Worm (Caenorhabditis elegans) whole organism, L3 larva: ENCODE data around the gene gly-11.

ENCODE experiments used
- R02D3.7 ChIP-seq: fragments of 150-350 bp; optimal IDR thresholded peaks from 2 replicates; lab custom pipeline; 2014; ENCODE audit warnings: missing biosample characterization, missing genetic modification characterization
- ZK546.5 ChIP-seq: sonication (generic microtip); optimal IDR thresholded peaks from 2 replicates; lab custom pipeline; 2017; ENCODE audit warnings: missing biosample characterization, missing genetic modification characterization
- aly-2 ChIP-seq: fragments of 150-350 bp; optimal IDR thresholded peaks from 2 replicates; lab custom pipeline; 2014; ENCODE audit warnings: missing biosample characterization, missing genetic modification characterization
- ama-1 ChIP-seq: fragments of 150-350 bp; optimal IDR thresholded peaks from 2 replicates; lab custom pipeline; 2018
- ceh-28 ChIP-seq: fragments of 150-350 bp; optimal IDR thresholded peaks from 2 replicates; lab custom pipeline; 2014; ENCODE audit warnings: missing biosample characterization, missing genetic modification reagents, missing genetic modification characterization
- ceh-9 ChIP-seq: sonication (generic microtip); optimal IDR thresholded peaks from 2 replicates; lab custom pipeline; 2018; ENCODE audit warnings: missing biosample characterization, missing genetic modification characterization
- daf-12 ChIP-seq: fragments of 150-350 bp; optimal IDR thresholded peaks from 2 replicates; lab custom pipeline; 2014; ENCODE audit warnings: missing biosample characterization, missing genetic modification reagents, missing genetic modification characterization
- egl-5 ChIP-seq: fragments of 150-350 bp; optimal IDR thresholded peaks from 2 replicates; lab custom pipeline; 2017; ENCODE audit warnings: missing biosample characterization, missing genetic modification reagents, missing genetic modification characterization, inconsistent platforms
- elt-2 ChIP-seq: sonication (generic microtip); optimal IDR thresholded peaks from 2 replicates; lab custom pipeline; 2016; ENCODE audit warnings: missing genetic modification reagents, mild to moderate bottlenecking, missing genetic modification characterization, missing compliant biosample characterization
- elt-3 ChIP-seq, 3 experiments: fragments of 150-350 bp in 1 of 3; sonication (generic microtip) in 2 of 3; optimal IDR thresholded peaks; 2 replicates in 2 of 3; 4 replicates in 1 of 3; lab custom pipeline; 2014 to 2017; ENCODE audit warnings: missing biosample characterization in 3 of 3, missing genetic modification characterization in 3 of 3
- fkh-10 ChIP-seq: sonication (generic microtip); optimal IDR thresholded peaks from 2 replicates; lab custom pipeline; 2017; ENCODE audit warnings: missing biosample characterization, missing genetic modification reagents, missing genetic modification characterization
- fos-1 ChIP-seq: fragments of 150-350 bp; optimal IDR thresholded peaks from 2 replicates; lab custom pipeline; 2014; ENCODE audit warnings: missing biosample characterization, missing genetic modification characterization
- hmg-11 ChIP-seq: sonication (generic microtip); optimal IDR thresholded peaks from 2 replicates; lab custom pipeline; 2016; ENCODE audit warnings: missing genetic modification characterization, missing compliant biosample characterization
- lin-15B ChIP-seq: fragments of 150-350 bp; optimal IDR thresholded peaks from 2 replicates; lab custom pipeline; 2014; ENCODE audit warnings: missing biosample characterization, missing genetic modification characterization
- lin-39 ChIP-seq: fragments of 150-350 bp; optimal IDR thresholded peaks from 2 replicates; lab custom pipeline; 2018; ENCODE audit warnings: missing biosample characterization, missing genetic modification reagents, missing genetic modification characterization
- mml-1 ChIP-seq: fragments of 150-350 bp; sonication (generic microtip); optimal IDR thresholded peaks from 3 replicates; lab custom pipeline; 2014; ENCODE audit warnings: missing biosample characterization, missing genetic modification characterization
- nfya-1 ChIP-seq: sonication (generic microtip); optimal IDR thresholded peaks from 2 replicates; lab custom pipeline; 2017; ENCODE audit warnings: missing genetic modification characterization, mild to moderate bottlenecking, missing compliant biosample characterization, antibody characterized with exemption, moderate library complexity; ENCODE audit not compliant: insufficient read depth
- nhr-12 ChIP-seq: fragments of 150-350 bp; optimal IDR thresholded peaks from 2 replicates; lab custom pipeline; 2014; ENCODE audit warnings: missing biosample characterization, missing genetic modification characterization
- nhr-23 ChIP-seq: fragments of 150-350 bp; optimal IDR thresholded peaks from 2 replicates; lab custom pipeline; 2014; ENCODE audit warnings: missing biosample characterization, missing genetic modification reagents, missing genetic modification characterization
- nhr-25 ChIP-seq: sonication (generic microtip); optimal IDR thresholded peaks from 2 replicates; lab custom pipeline; 2017; ENCODE audit warnings: missing biosample characterization, missing genetic modification characterization
- nhr-28 ChIP-seq: fragments of 150-350 bp; optimal IDR thresholded peaks from 2 replicates; lab custom pipeline; 2014; ENCODE audit warnings: missing biosample characterization, missing genetic modification characterization
- nhr-67 ChIP-seq: fragments of 150-350 bp; optimal IDR thresholded peaks from 2 replicates; lab custom pipeline; 2014; ENCODE audit warnings: missing biosample characterization, missing genetic modification characterization
- nhr-76 ChIP-seq: fragments of 150-350 bp; sonication (generic microtip); optimal IDR thresholded peaks from 5 replicates; lab custom pipeline; 2014; ENCODE audit warnings: missing biosample characterization, missing genetic modification characterization
- nhr-77 ChIP-seq: fragments of 150-350 bp; optimal IDR thresholded peaks from 2 replicates; lab custom pipeline; 2014; ENCODE audit warnings: missing biosample characterization, missing genetic modification characterization
- pha-4 ChIP-seq: fragments of 150-350 bp; optimal IDR thresholded peaks from 2 replicates; lab custom pipeline; 2014; ENCODE audit warnings: missing biosample characterization, missing genetic modification reagents, missing genetic modification characterization
- pqm-1 ChIP-seq: fragments of 150-350 bp; optimal IDR thresholded peaks from 2 replicates; lab custom pipeline; 2017; ENCODE audit warnings: missing biosample characterization, missing genetic modification characterization, inconsistent platforms
- skn-1 ChIP-seq: fragments of 150-350 bp; optimal IDR thresholded peaks from 2 replicates; lab custom pipeline; 2014; ENCODE audit warnings: missing biosample characterization, missing genetic modification characterization
- snpc-4 ChIP-seq: fragments of 150-350 bp; optimal IDR thresholded peaks from 2 replicates; lab custom pipeline; 2014; ENCODE audit warnings: missing biosample characterization, missing genetic modification characterization
- unc-62 ChIP-seq: fragments of 150-350 bp; sonication (generic microtip); optimal IDR thresholded peaks from 4 replicates; lab custom pipeline; 2014; ENCODE audit warnings: missing biosample characterization, missing genetic modification reagents, missing genetic modification characterization
- zag-1 ChIP-seq: fragments of 150-350 bp; optimal IDR thresholded peaks from 2 replicates; lab custom pipeline; 2014; ENCODE audit warnings: missing biosample characterization, missing genetic modification characterization
- ztf-11 ChIP-seq: fragments of 150-350 bp; optimal IDR thresholded peaks from 2 replicates; lab custom pipeline; 2014; ENCODE audit warnings: missing biosample characterization, missing genetic modification characterization
- ztf-4 ChIP-seq: fragments of 150-350 bp; optimal IDR thresholded peaks from 2 replicates; lab custom pipeline; 2014; ENCODE audit warnings: missing biosample characterization, missing genetic modification characterization

The gly-11 gene

DNA sequence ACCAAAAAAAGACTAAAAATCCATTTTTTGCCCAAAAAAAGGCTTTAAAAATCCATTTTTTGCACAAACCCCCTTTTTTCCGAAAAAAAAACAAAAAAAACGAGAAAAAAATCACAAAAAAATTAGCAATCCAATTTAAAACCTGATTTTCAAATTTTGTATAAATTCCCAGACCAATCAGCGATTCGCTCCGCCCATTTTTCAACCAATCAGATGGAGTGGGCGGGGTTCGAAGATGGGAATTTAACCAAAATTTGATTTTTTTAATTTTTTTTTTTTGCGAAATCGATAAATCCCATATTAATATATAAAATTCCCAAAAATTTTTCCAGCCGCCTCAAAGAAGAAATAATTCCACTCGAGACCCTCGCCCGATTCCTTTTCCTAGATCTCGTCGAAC is 44.4 kb upstream of the gly-11 start:
- no peak for TF ChIP-seq elt-3 (tag; optimal IDR thresholded peaks at IDR 0.05; lab: Kevin White, UChicago)
- TF ChIP-seq nhr-67 (tag; lab: Kevin White, UChicago), result no peak
- TF ChIP-seq mml-1 (tag; lab: Kevin White, UChicago), result no peak
- TF ChIP-seq ceh-28 (tag; lab: Kevin White, UChicago), result no peak
- no peak for TF ChIP-seq daf-12
- TF ChIP-seq nfya-1 (tag; lab: Kevin White, UChicago), result peak; percentile 63
- no peak for TF ChIP-seq nhr-28 (tag; lab: Kevin White, UChicago)
- TF ChIP-seq lin-39 (tag; lab: Kevin White, UChicago), result no peak
- no peak for TF ChIP-seq aly-2

DNA sequence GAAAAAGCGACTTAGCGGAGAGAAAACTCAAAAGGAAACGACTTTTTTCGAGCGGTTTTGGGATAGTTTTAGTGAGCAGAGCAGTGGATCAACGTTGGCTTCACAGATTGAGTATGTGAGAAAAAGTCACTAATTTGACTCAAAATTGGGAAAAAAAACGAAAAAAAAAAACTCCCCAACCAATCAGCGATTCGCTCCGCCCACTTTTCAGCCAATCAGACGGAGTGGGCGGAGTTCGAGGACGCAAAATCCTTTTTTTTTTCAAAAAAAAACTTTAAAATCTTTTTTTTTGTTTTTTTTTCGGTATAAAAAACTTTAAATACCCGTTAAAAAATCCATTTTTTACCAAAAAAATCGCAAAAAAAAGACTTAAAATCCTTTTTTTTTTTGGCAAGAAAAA is 43.8 kb upstream of the gly-11 start:
- no peak for TF ChIP-seq mml-1 (tag; lab: Kevin White, UChicago)
- TF ChIP-seq egl-5 (tag; lab: Kevin White, UChicago), result no peak
- TF ChIP-seq hmg-11, result no peak
- TF ChIP-seq nfya-1 (tag; lab: Kevin White, UChicago), result peak; percentile 61

DNA sequence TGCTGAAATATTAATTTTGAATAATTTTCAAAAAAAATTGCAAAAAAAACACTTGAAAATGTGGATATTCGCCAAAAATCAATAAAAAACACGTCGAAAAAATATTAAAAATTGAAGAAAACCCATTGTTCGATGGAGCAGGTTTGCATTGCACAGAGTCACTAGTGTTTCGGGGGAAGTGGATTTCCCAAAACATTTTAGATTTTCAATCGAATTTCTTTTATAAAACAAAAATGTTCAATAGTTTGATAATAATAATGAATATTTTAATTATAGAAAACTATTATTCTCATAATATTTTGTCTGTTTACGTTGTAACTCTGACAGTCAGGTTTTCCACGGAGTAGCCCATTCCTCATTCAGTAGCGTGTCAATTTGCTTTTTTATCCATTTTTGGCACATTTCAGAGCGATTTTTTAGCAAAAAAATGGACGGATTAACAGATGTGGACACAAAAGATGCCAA is 41.6 kb upstream of the gly-11 start, which contains the start of the genes gex-4 and gphr-1:
Gene gex-4 (minus strand): TSS at position 2 of the 465 bp plus-strand sequence.
Gene gphr-1 (plus strand): TSS at position 415 of the 465 bp plus-strand sequence.
- no peak for TF ChIP-seq fos-1 (tag; lab: Kevin White, UChicago)
- peak; percentile 20 for TF ChIP-seq nhr-23 (tag; lab: Kevin White, UChicago)
- TF ChIP-seq mml-1 (tag; lab: Kevin White, UChicago), result no peak
- no peak for TF ChIP-seq ceh-28 (tag; lab: Kevin White, UChicago)
- no peak for TF ChIP-seq skn-1 (tag; lab: Kevin White, UChicago)
- peak; percentile 25 for TF ChIP-seq egl-5 (tag; lab: Kevin White, UChicago)
- no peak for TF ChIP-seq ztf-4 (tag; lab: Kevin White, UChicago)
- TF ChIP-seq snpc-4, result no peak
- TF ChIP-seq R02D3.7, result no peak
- TF ChIP-seq pha-4 (tag; lab: Kevin White, UChicago), result peak; percentile 77
- no peak for TF ChIP-seq nhr-25 (tag; lab: Kevin White, UChicago)
- TF ChIP-seq nfya-1 (tag; lab: Kevin White, UChicago), result peak; percentile 63
- TF ChIP-seq zag-1 (tag; lab: Kevin White, UChicago), result no peak
- no peak for TF ChIP-seq nhr-77 (tag; lab: Kevin White, UChicago)
- no peak for TF ChIP-seq pqm-1
- TF ChIP-seq nhr-76 (tag; lab: Kevin White, UChicago), result no peak
- no peak for TF ChIP-seq elt-2
- no peak for TF ChIP-seq elt-3 (tag; optimal IDR thresholded peaks at IDR 0.05; lab: Kevin White, UChicago)
- peak; percentile 85 for TF ChIP-seq lin-15B (tag; lab: Kevin White, UChicago)
- no peak for TF ChIP-seq ZK546.5 (tag; lab: Kevin White, UChicago)
- no peak for TF ChIP-seq nhr-12 (tag; lab: Kevin White, UChicago)
- no peak for TF ChIP-seq ama-1 (lab: Kevin White, UChicago)

DNA sequence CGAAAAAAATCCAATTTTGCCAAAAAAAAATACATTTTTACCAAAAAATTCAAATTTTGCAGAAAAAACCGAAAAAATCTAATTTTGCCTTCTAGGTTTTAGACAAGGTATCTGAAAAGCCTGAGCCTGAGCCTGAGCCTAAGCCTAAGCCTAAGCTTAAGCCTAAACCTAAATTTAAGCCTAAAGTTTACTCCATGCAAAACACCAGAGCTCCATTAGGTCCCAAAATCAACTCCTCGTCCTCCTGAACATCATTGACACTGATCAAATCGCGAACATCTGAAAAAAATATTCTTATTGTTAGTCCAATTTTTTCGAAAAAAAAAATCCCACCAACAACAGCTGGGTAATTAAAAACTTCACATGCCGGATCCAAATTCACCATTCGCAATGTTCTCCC is 41.0 kb upstream of the gly-11 start:
- no peak for TF ChIP-seq nhr-76 (tag; lab: Kevin White, UChicago)
- no peak for TF ChIP-seq ceh-9
- TF ChIP-seq, all 47 proteins: peak for 0

DNA sequence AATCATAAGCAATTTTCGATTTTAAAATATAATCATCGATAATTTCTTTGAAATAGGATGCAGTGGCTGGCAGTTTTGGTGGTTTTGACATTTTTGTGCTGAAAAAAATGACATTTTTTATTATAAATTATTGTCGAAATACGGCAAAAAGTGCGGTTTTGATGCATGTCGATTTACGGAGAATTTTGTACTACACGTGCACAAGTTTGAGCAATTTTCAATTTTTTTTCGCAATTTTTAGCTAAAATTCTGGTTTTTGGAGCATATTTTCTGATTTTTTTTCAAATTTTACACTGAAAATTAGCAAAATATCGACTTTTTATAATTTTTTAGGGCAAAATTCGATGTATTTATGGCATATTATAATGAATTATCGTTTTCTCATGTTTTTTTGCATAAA is 38.6 kb upstream of the gly-11 start, which contains the start of gene Y75B8A.13:
Gene Y75B8A.13 (minus strand): TSS at position 101 of the 400 bp plus-strand sequence.
- TF ChIP-seq lin-39 (tag; lab: Kevin White, UChicago) (no peak), nhr-12 (tag; lab: Kevin White, UChicago) (no peak), nhr-67 (tag; lab: Kevin White, UChicago) (no peak), fkh-10 (GFP tag; lab: Kevin White, UChicago) (no peak), nhr-77 (tag; lab: Kevin White, UChicago) (no peak), unc-62 (GFP tag; lab: Kevin White, UChicago) (no peak), nhr-25 (tag; lab: Kevin White, UChicago) (no peak), elt-3 (tag; optimal IDR thresholded peaks at IDR 0.05; lab: Kevin White, UChicago) (no peak), skn-1 (tag; lab: Kevin White, UChicago) (no peak), snpc-4 (no peak), ceh-9 (no peak), ama-1 (lab: Kevin White, UChicago) (no peak), nhr-28 (tag; lab: Kevin White, UChicago) (no peak), nfya-1 (tag; lab: Kevin White, UChicago) (no peak), ztf-11 (tag; lab: Kevin White, UChicago) (no peak), hmg-11 (no peak), nhr-76 (tag; lab: Kevin White, UChicago) (no peak), zag-1 (tag; lab: Kevin White, UChicago) (no peak)
